Worm (Caenorhabditis elegans): Measurements from ENCODE around the gene srh-102.

DNA sequence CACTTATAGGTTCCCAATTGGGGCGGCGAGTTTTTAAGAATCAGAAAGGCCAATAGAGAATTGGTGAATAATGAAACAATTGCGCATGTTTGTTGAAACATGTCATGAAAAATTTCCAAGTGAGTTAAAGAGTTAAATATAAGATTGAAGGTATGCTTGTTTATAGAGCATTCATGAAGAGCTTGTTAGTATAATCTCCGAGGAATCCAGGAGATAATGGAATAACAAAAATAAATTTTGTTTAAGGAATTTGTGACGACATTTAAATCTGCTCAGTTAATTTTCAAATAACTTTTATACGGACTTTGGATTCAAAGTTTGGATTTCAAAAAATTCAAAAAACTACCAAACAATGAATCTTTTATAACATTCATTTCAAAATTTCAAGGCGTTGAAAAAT, 25.1 kb upstream of the srh-102 start, which contains the start of gene str-199:
- TF ChIP-seq skn-1 (tag; optimal IDR thresholded peaks at IDR 0.05) (no peak), zag-1 (tag; optimal IDR thresholded peaks at IDR 0.05) (no peak), nhr-21 (tag; optimal IDR thresholded peaks at IDR 0.05) (no peak), nhr-77 (tag; optimal IDR thresholded peaks at IDR 0.05) (no peak), snpc-4 (tag; optimal IDR thresholded peaks at IDR 0.05) (no peak), ama-1 (optimal IDR thresholded peaks at IDR 0.05) (no peak), ZK546.5 (tag; optimal IDR thresholded peaks at IDR 0.05) (no peak), lsy-2 (tag; optimal IDR thresholded peaks at IDR 0.05) (no peak)
